Fruit fly (Drosophila melanogaster) Kc167 (cell line): ENCODE results near the gene CG42676.

ENCODE experiments used
- h ChIP-seq: fragments of >200 bp; optimal IDR thresholded peaks from 3 replicates; lab custom pipeline; 2018; ENCODE audit warnings: missing external identifiers
- insv ChIP-seq: fragments of >200 bp; optimal IDR thresholded peaks from 3 replicates; lab custom pipeline; 2018; ENCODE audit warnings: missing external identifiers
- psq ChIP-seq: fragments of >200 bp; optimal IDR thresholded peaks from 2 replicates; lab custom pipeline; 2017; ENCODE audit warnings: missing external identifiers

DNA sequence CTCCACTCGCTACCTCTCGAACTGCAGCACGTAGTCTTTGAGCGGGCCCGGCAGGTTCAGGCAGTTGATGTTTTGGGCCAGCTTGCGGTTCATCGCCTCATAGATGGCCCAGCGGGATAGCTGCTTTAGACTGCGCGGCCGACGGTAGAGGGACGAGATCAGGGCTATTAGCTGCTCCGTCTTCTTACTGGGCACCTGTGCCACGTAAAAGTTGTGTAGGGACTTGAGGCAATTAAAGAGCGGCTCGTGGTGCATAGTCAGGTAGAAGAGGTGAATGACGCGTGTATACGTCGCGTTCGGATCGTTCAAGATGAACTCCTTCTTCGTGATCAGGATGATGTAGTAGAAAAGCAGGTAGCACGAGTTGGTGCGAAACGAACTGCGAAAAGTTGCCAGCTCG, 30.3 kb upstream of the CG42676 start:
- TF ChIP-seq h (lab: Kevin White, UChicago) (no peak), psq (lab: Kevin White, UChicago) (no peak), insv (no peak)
